Worm (Caenorhabditis elegans): ENCODE data around the gene clik-2.

Gene clik-2

ce11 chrX:7651219-7651958 is 37.6 kb downstream of the clik-2 start:
- TF ChIP-seq ceh-28 (tag; optimal IDR thresholded peaks at IDR 0.05): no peak
- peak; percentile 14 for TF ChIP-seq lin-39 (tag; optimal IDR thresholded peaks at IDR 0.05)
- no peak for TF ChIP-seq nhr-76 (tag; optimal IDR thresholded peaks at IDR 0.05)
- TF ChIP-seq hmg-11 (tag; optimal IDR thresholded peaks at IDR 0.05): peak; percentile 46
- TF ChIP-seq fkh-10 (GFP tag; optimal IDR thresholded peaks at IDR 0.05): no peak
- no peak for TF ChIP-seq sea-2 (GFP tag; optimal IDR thresholded peaks at IDR 0.05)
- TF ChIP-seq nhr-67 (tag; optimal IDR thresholded peaks at IDR 0.05): no peak
- no peak for TF ChIP-seq pqm-1 (tag; optimal IDR thresholded peaks at IDR 0.05)
- TF ChIP-seq ztf-4 (tag; optimal IDR thresholded peaks at IDR 0.05): no peak
- no peak for TF ChIP-seq daf-12 (tag; optimal IDR thresholded peaks at IDR 0.05)
- TF ChIP-seq eor-1 (tag; optimal IDR thresholded peaks at IDR 0.05): no peak
- peak; percentile 43 for TF ChIP-seq nfya-1 (tag; optimal IDR thresholded peaks at IDR 0.05; ENCODE audit: insufficient read depth)
- TF ChIP-seq nhr-237 (tag; optimal IDR thresholded peaks at IDR 0.05): no peak
- TF ChIP-seq egl-5 (tag; optimal IDR thresholded peaks at IDR 0.05): no peak

ce11 chrX:7645313-7645712 is 43.7 kb downstream of the clik-2 start, which contains the start of gene F26A10.2:
F26A10.2 (minus strand) TSS chrX:7645413.
- no peak for TF ChIP-seq ceh-28 (tag; optimal IDR thresholded peaks at IDR 0.05)
- no peak for TF ChIP-seq R02D3.7 (tag; optimal IDR thresholded peaks at IDR 0.05)
- no peak for TF ChIP-seq fos-1 (tag; optimal IDR thresholded peaks at IDR 0.05)
- TF ChIP-seq zag-1 (tag; optimal IDR thresholded peaks at IDR 0.05): no peak
- TF ChIP-seq eor-1 (tag; optimal IDR thresholded peaks at IDR 0.05): no peak
- peak; percentile 40 for TF ChIP-seq lin-39 (tag; optimal IDR thresholded peaks at IDR 0.05)

ce11 chrX:7640811-7641210 is 48.2 kb downstream of the clik-2 start:
- TF ChIP-seq ceh-82 (tag; optimal IDR thresholded peaks at IDR 0.05) (no peak), mml-1 (tag; optimal IDR thresholded peaks at IDR 0.05) (no peak), pqm-1 (tag; optimal IDR thresholded peaks at IDR 0.05) (no peak), nhr-76 (tag; optimal IDR thresholded peaks at IDR 0.05) (no peak), elt-1 (tag; optimal IDR thresholded peaks at IDR 0.05) (no peak), nhr-12 (tag; optimal IDR thresholded peaks at IDR 0.05) (no peak), aly-2 (tag; optimal IDR thresholded peaks at IDR 0.05) (no peak), nhr-11 (tag; optimal IDR thresholded peaks at IDR 0.05) (no peak), nfya-1 (tag; optimal IDR thresholded peaks at IDR 0.05; ENCODE audit: insufficient read depth) (no peak), fos-1 (tag; optimal IDR thresholded peaks at IDR 0.05) (no peak), daf-12 (tag; optimal IDR thresholded peaks at IDR 0.05) (no peak), ztf-11 (tag; optimal IDR thresholded peaks at IDR 0.05) (no peak), ZK546.5 (tag; optimal IDR thresholded peaks at IDR 0.05) (no peak), fkh-10 (GFP tag; optimal IDR thresholded peaks at IDR 0.05) (no peak), pha-4 (tag; optimal IDR thresholded peaks at IDR 0.05) (no peak), nhr-237 (tag; optimal IDR thresholded peaks at IDR 0.05) (no peak), lsy-12 (tag; optimal IDR thresholded peaks at IDR 0.05) (no peak), ceh-16 (tag; optimal IDR thresholded peaks at IDR 0.05) (no peak), jun-1 (tag; optimal IDR thresholded peaks at IDR 0.05) (no peak)

ce11 chrX:7640391-7640790 is 48.6 kb downstream of the clik-2 start:
- TF ChIP-seq ceh-28 (tag; optimal IDR thresholded peaks at IDR 0.05) (no peak), ztf-4 (tag; optimal IDR thresholded peaks at IDR 0.05) (no peak), nhr-67 (tag; optimal IDR thresholded peaks at IDR 0.05) (no peak), nhr-23 (tag; optimal IDR thresholded peaks at IDR 0.05) (no peak), aly-2 (tag; optimal IDR thresholded peaks at IDR 0.05) (no peak), unc-62 (GFP tag; optimal IDR thresholded peaks at IDR 0.05) (no peak), nhr-11 (tag; optimal IDR thresholded peaks at IDR 0.05) (no peak), elt-3 (tag; optimal IDR thresholded peaks at IDR 0.05) (no peak), daf-12 (tag; optimal IDR thresholded peaks at IDR 0.05) (no peak), zag-1 (tag; optimal IDR thresholded peaks at IDR 0.05) (no peak), nfya-1 (tag; optimal IDR thresholded peaks at IDR 0.05; ENCODE audit: insufficient read depth) (no peak), R02D3.7 (tag; optimal IDR thresholded peaks at IDR 0.05) (no peak), lin-15B (tag; optimal IDR thresholded peaks at IDR 0.05) (no peak), ama-1 (optimal IDR thresholded peaks at IDR 0.05) (no peak), ZK546.5 (tag; optimal IDR thresholded peaks at IDR 0.05) (no peak)
